Fruit fly (Drosophila melanogaster): ENCODE data around the gene dpr4.

The dpr4 gene

dm6 chr3R:11571408-11571807 is 28.7 kb upstream of the dpr4 start:
- TF ChIP-seq CG12768 (GFP tag; optimal IDR thresholded peaks at IDR 0.05) (no peak), Hr96 (GFP tag; optimal IDR thresholded peaks at IDR 0.05) (no peak), kay (GFP tag; ENCODE audit: borderline replicate concordance) (no peak), Clk (GFP tag; optimal IDR thresholded peaks at IDR 0.05) (no peak), cnc (optimal IDR thresholded peaks at IDR 0.05) (no peak), CG14711 (tag; optimal IDR thresholded peaks at IDR 0.05) (no peak), toe (GFP tag; optimal IDR thresholded peaks at IDR 0.05) (no peak), CG33017 (tag; optimal IDR thresholded peaks at IDR 0.05) (no peak), cic (GFP tag; optimal IDR thresholded peaks at IDR 0.05) (no peak), CG1620 (GFP tag; optimal IDR thresholded peaks at IDR 0.05) (no peak), CG11617 (GFP tag; optimal IDR thresholded peaks at IDR 0.05) (no peak), CG7045 (GFP tag; optimal IDR thresholded peaks at IDR 0.05) (no peak), pad (GFP tag; optimal IDR thresholded peaks at IDR 0.05) (no peak), CG5204 (GFP tag; optimal IDR thresholded peaks at IDR 0.05) (no peak), bab1 (GFP tag; optimal IDR thresholded peaks at IDR 0.05) (no peak), Crg-1 (GFP tag; optimal IDR thresholded peaks at IDR 0.05) (no peak)

- TF ChIP-seq CG11617 (GFP tag; optimal IDR thresholded peaks at IDR 0.05) = no peak
- TF ChIP-seq CG33017 (tag; optimal IDR thresholded peaks at IDR 0.05) = no peak
- TF ChIP-seq toe (GFP tag; optimal IDR thresholded peaks at IDR 0.05) = no peak
- TF ChIP-seq pad (GFP tag; optimal IDR thresholded peaks at IDR 0.05) = no peak
- TF ChIP-seq ovo (GFP tag; optimal IDR thresholded peaks at IDR 0.05) = no peak
- no peak for TF ChIP-seq cic (GFP tag; optimal IDR thresholded peaks at IDR 0.05)
- no peak for TF ChIP-seq Crg-1 (GFP tag; optimal IDR thresholded peaks at IDR 0.05)
- TF ChIP-seq Mnt (GFP tag; optimal IDR thresholded peaks at IDR 0.05) = no peak
- no peak for TF ChIP-seq CG7101 (tag; optimal IDR thresholded peaks at IDR 0.05)
- TF ChIP-seq kay (GFP tag; ENCODE audit: borderline replicate concordance) = no peak
These were observed 27.2 kb upstream of the dpr4 start for dm6 chr3R:11569993-11570392.

DNA sequence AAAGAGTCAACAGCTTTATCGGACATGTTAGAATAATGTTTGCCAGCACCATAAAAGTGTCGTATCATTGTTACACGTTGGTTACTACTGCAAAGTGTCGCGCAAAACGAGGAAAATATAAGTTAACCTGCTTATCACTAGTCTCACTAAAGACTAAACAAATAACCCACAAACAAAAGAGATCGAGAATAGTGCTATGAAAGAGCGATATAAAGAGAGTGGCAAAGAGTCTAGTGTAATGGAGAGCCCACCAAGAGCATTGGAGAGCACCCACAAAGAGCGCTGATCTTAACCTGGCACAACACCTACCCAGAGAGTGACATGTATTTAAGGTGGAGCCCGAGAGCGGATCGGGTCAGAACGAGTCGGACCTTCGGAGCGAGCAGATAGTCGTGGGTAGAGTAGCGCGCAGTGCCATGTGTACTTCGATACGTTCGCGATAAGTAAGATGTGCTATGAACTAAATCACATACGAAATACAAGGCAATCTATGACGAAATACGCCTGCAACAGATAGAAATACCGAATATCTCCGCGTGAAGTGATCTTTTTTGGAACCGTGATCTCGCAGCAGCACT is 26.2 kb upstream of the dpr4 start, which contains the start of gene Mrp4:
Gene Mrp4 (plus strand): TSS at position 378 of the 578 bp plus-strand sequence.
- peak; percentile 71 for TF ChIP-seq CG33017 (tag; optimal IDR thresholded peaks at IDR 0.05)
- peak; percentile 93 for TF ChIP-seq kay (GFP tag; ENCODE audit: borderline replicate concordance)
- TF ChIP-seq CG5204 (GFP tag; optimal IDR thresholded peaks at IDR 0.05) = no peak
- peak; percentile 10 for TF ChIP-seq cic (GFP tag; optimal IDR thresholded peaks at IDR 0.05)
- TF ChIP-seq CG7101 (tag; optimal IDR thresholded peaks at IDR 0.05) = peak; percentile 50
- no peak for TF ChIP-seq toe (GFP tag; optimal IDR thresholded peaks at IDR 0.05)
- TF ChIP-seq ovo (GFP tag; optimal IDR thresholded peaks at IDR 0.05) = no peak
- peak; percentile 41 for TF ChIP-seq tj (GFP tag; optimal IDR thresholded peaks at IDR 0.05)
- TF ChIP-seq cnc (optimal IDR thresholded peaks at IDR 0.05) = peak in 1 of 2 experiments; percentile 75
- TF ChIP-seq Hr96 (GFP tag; optimal IDR thresholded peaks at IDR 0.05) = peak; percentile 23
- TF ChIP-seq CG11617 (GFP tag; optimal IDR thresholded peaks at IDR 0.05) = peak; percentile 56
- TF ChIP-seq Clk (GFP tag; optimal IDR thresholded peaks at IDR 0.05) = peak; percentile 25
- peak; percentile 59 for TF ChIP-seq CG12768 (GFP tag; optimal IDR thresholded peaks at IDR 0.05)
- TF ChIP-seq CG14711 (tag; optimal IDR thresholded peaks at IDR 0.05) = peak; percentile 26
- TF ChIP-seq Mnt (GFP tag; optimal IDR thresholded peaks at IDR 0.05) = peak; percentile 96
- peak; percentile 36 for TF ChIP-seq bab1 (GFP tag; optimal IDR thresholded peaks at IDR 0.05)
- TF ChIP-seq CG7045 (GFP tag; optimal IDR thresholded peaks at IDR 0.05) = peak; percentile 37
- no peak for TF ChIP-seq Crg-1 (GFP tag; optimal IDR thresholded peaks at IDR 0.05)

DNA sequence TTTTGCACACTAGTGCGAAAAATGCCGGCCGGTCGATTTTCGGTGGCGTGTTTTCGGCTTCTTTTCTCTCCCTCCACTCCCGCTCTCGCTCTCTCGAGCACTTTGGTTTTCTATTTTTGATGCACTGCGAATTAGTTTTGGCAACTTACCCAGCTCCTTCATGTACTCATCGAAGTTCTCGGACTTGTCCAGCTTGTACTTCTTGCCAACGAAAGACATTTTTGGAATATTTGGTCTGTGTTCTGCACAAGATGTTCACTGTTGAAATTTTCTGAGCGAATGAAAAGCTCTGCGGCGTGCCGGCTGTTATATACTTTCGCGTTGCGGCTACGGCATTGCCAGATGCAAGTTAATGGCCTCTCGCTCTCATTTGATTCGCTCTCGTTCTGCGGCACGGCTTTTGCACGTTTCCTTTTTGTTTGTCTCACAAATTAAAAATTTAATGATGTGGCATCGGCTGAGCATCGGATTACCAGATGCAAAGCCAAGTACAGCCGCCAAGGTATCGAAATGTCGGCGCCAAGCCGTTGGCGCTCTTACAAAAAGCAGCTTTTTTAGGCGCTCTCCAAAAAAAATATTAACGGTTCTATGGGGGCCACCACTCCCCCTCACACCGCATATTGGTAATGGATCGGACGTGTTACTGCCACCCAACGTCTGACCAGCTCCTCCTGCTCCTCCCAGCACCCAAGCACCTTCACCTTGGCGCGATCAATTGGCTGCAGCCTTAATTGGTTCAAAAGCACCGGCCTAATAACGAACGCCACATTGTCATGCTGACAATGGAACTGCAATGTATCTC is 24.2 kb upstream of the dpr4 start, which contains the start of the genes fabp and sea:
Gene fabp (minus strand): TSS at position 286 of the 802 bp plus-strand sequence.
Gene sea (minus strand): TSS at position 286 of the 802 bp plus-strand sequence.
- peak; percentile 69 for TF ChIP-seq ovo (GFP tag; optimal IDR thresholded peaks at IDR 0.05)
- no peak for TF ChIP-seq Clk (GFP tag; optimal IDR thresholded peaks at IDR 0.05)
- TF ChIP-seq kay (GFP tag; ENCODE audit: borderline replicate concordance) = no peak
- peak; percentile 51 for TF ChIP-seq CG14711 (tag; optimal IDR thresholded peaks at IDR 0.05)
- peak; percentile 74 for TF ChIP-seq CG1620 (GFP tag; optimal IDR thresholded peaks at IDR 0.05)
- peak; percentile 89 for TF ChIP-seq bab1 (GFP tag; optimal IDR thresholded peaks at IDR 0.05)
- TF ChIP-seq cic (GFP tag; optimal IDR thresholded peaks at IDR 0.05) = peak; percentile 67
- TF ChIP-seq cnc (optimal IDR thresholded peaks at IDR 0.05) = no peak
- peak; percentile 58 for TF ChIP-seq CG33017 (tag; optimal IDR thresholded peaks at IDR 0.05)
- TF ChIP-seq toe (GFP tag; optimal IDR thresholded peaks at IDR 0.05) = no peak
- TF ChIP-seq CG7101 (tag; optimal IDR thresholded peaks at IDR 0.05) = peak; percentile 63
- TF ChIP-seq tj (GFP tag; optimal IDR thresholded peaks at IDR 0.05) = peak; percentile 92
- peak; percentile 65 for TF ChIP-seq Crg-1 (GFP tag; optimal IDR thresholded peaks at IDR 0.05)
- peak; percentile 77 for TF ChIP-seq Mnt (GFP tag; optimal IDR thresholded peaks at IDR 0.05)
- TF ChIP-seq CG5204 (GFP tag; optimal IDR thresholded peaks at IDR 0.05) = no peak
- peak; percentile 66 for TF ChIP-seq CG12768 (GFP tag; optimal IDR thresholded peaks at IDR 0.05)
- TF ChIP-seq CG7045 (GFP tag; optimal IDR thresholded peaks at IDR 0.05) = no peak
- peak; percentile 60 for TF ChIP-seq Hr96 (GFP tag; optimal IDR thresholded peaks at IDR 0.05)
- TF ChIP-seq pad (GFP tag; optimal IDR thresholded peaks at IDR 0.05) = peak; percentile 92
- peak; percentile 65 for TF ChIP-seq CG11617 (GFP tag; optimal IDR thresholded peaks at IDR 0.05)

dm6 chr3R:11564792-11565402 is 22.1 kb upstream of the dpr4 start:
- TF ChIP-seq CG33017 (tag; optimal IDR thresholded peaks at IDR 0.05) (no peak), tj (GFP tag; optimal IDR thresholded peaks at IDR 0.05) (peak; percentile 55), kay (GFP tag; ENCODE audit: borderline replicate concordance) (peak; percentile 90), cic (GFP tag; optimal IDR thresholded peaks at IDR 0.05) (peak; percentile 19), CG1620 (GFP tag; optimal IDR thresholded peaks at IDR 0.05) (no peak), pad (GFP tag; optimal IDR thresholded peaks at IDR 0.05) (peak; percentile 24)
